Worm (Caenorhabditis elegans): Measurements from ENCODE around the gene cng-3.

DNA sequence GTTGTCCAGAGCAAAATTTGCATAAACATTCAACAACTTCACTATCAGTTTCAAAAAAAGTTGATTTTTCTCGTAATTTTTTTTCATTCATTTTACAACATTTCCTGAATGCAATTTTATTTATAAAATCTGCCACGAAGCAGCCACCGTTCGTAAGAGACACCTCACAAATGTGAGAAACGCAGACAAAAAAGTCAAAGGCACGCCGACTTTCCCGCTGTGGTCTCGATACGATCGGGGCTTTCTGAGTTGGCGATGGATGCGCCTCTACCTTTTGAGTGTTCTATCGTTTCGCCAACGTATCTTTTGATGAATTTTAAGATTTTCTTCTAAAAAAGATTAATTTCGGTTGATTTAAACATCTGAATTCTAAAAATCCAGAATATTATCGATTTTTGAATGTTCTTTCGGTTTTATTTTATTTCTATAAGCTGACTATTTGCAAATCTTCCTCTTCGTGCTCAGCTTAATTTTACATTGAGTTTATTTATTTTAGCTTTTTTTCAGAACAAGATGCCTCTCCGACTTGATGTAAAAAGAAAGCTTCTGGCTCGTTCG is 21.5 kb downstream of the cng-3 start, which contains the start of gene copb-2:
- no peak for TF ChIP-seq ref-2 (tag; optimal IDR thresholded peaks at IDR 0.05)
- TF ChIP-seq hlh-8 (tag; optimal IDR thresholded peaks at IDR 0.05), result no peak
- no peak for TF ChIP-seq ets-4 (tag; optimal IDR thresholded peaks at IDR 0.05)
- TF ChIP-seq ama-1 (optimal IDR thresholded peaks at IDR 0.05), result no peak
- no peak for TF ChIP-seq sox-2 (GFP tag; IDR thresholded peaks at IDR 0.05)
- TF ChIP-seq Y22D7AL.16 (tag; optimal IDR thresholded peaks at IDR 0.05), result no peak
- TF ChIP-seq unc-42 (tag; optimal IDR thresholded peaks at IDR 0.05), result peak; percentile 61
- no peak for TF ChIP-seq ceh-34 (tag; optimal IDR thresholded peaks at IDR 0.05)

Measured in whole organism, late embryonic.